Worm (Caenorhabditis elegans) whole organism, L4/young adult: ENCODE data around the gene lido-7.

ENCODE experiments used
- W03F9.2 ChIP-seq: fragments of 150-350 bp; optimal IDR thresholded peaks from 2 replicates; lab custom pipeline; 2014; ENCODE audit warnings: missing biosample characterization, missing genetic modification characterization
- dao-5 ChIP-seq: sonication (generic microtip); optimal IDR thresholded peaks from 2 replicates; lab custom pipeline; 2016; ENCODE audit warnings: missing genotype, missing genetic modification characterization, moderate library complexity, missing compliant biosample characterization
- him-1 ChIP-seq: sonication (generic microtip); optimal IDR thresholded peaks from 2 replicates; lab custom pipeline; 2016; ENCODE audit warnings: missing genotype, missing genetic modification reagents, missing genetic modification characterization, missing compliant biosample characterization

ce11 chrII:3020899-3021298 is 32.8 kb downstream of the lido-7 start:
- TF ChIP-seq him-1 (tag; lab: Kevin White, UChicago) (no peak), W03F9.2 (tag; lab: Kevin White, UChicago) (no peak), dao-5 (tag; lab: Kevin White, UChicago) (no peak)
